Worm (Caenorhabditis elegans) whole organism, L3 larva: ENCODE data around the gene fut-8.

Source experiments
- ZK546.5 ChIP-seq: sonication (generic microtip); optimal IDR thresholded peaks from 2 replicates; lab custom pipeline; 2017; ENCODE audit warnings: missing biosample characterization, missing genetic modification characterization
- fos-1 ChIP-seq: fragments of 150-350 bp; optimal IDR thresholded peaks from 2 replicates; lab custom pipeline; 2014; ENCODE audit warnings: missing biosample characterization, missing genetic modification characterization
- lin-15B ChIP-seq: fragments of 150-350 bp; optimal IDR thresholded peaks from 2 replicates; lab custom pipeline; 2014; ENCODE audit warnings: missing biosample characterization, missing genetic modification characterization
- pha-4 ChIP-seq: fragments of 150-350 bp; optimal IDR thresholded peaks from 2 replicates; lab custom pipeline; 2014; ENCODE audit warnings: missing biosample characterization, missing genetic modification reagents, missing genetic modification characterization

ce11 chrV:5982722-5983121 lies 7.6 kb downstream of the fut-8 start:
- TF ChIP-seq ZK546.5 (tag; lab: Kevin White, UChicago) (no peak), pha-4 (tag; lab: Kevin White, UChicago) (no peak), fos-1 (tag; lab: Kevin White, UChicago) (no peak), lin-15B (tag; lab: Kevin White, UChicago) (no peak)
